Worm (Caenorhabditis elegans) whole organism, midembryonic: ENCODE data around the gene C05D11.1.

Experiments
- T22C8.4 ChIP-seq: fragments of 200-800 bp; sonication (Bioruptor generic); IDR thresholded peaks from 2 replicates; pipeline ENCODE4 v1.3.6; 2022; ENCODE audit warnings: missing genetic modification characterization, missing compliant biosample characterization
- cog-1 ChIP-seq: sonication (generic microtip); optimal IDR thresholded peaks from 2 replicates; lab custom pipeline; 2016; ENCODE audit warnings: missing genetic modification characterization, missing compliant biosample characterization
- flt-1 ChIP-seq: fragments of 200-800 bp; sonication (Bioruptor generic); IDR thresholded peaks from 2 replicates; pipeline ENCODE4 v1.3.6; 2022; ENCODE audit warnings: missing genetic modification characterization, missing compliant biosample characterization
- klf-2 ChIP-seq: fragments of 200-800 bp; sonication (Bioruptor generic); conservative IDR thresholded peaks from 2 replicates; pipeline ENCODE4 v1.3.6; 2022; ENCODE audit warnings: missing genetic modification reagents, missing genetic modification characterization, missing compliant biosample characterization
- med-1 ChIP-seq: sonication (generic microtip); optimal IDR thresholded peaks from 2 replicates; lab custom pipeline; 2017; ENCODE audit warnings: missing genetic modification characterization, mild to moderate bottlenecking, missing compliant biosample characterization, antibody characterized with exemption, missing genetic modification reagents; ENCODE audit not compliant: insufficient read depth
- ref-1 ChIP-seq: fragments of 200-800 bp; sonication (Bioruptor generic); conservative IDR thresholded peaks from 2 replicates; pipeline ENCODE4 v1.3.6; 2022; ENCODE audit warnings: missing genetic modification reagents, missing genetic modification characterization, missing compliant biosample characterization
- tab-1 ChIP-seq: fragments of 200-800 bp; sonication (Bioruptor generic); IDR thresholded peaks from 2 replicates; pipeline ENCODE4 v1.3.6; 2022; ENCODE audit warnings: missing genetic modification characterization, missing compliant biosample characterization
- ztf-23 ChIP-seq: fragments of 200-800 bp; sonication (Bioruptor generic); IDR thresholded peaks from 2 replicates; pipeline ENCODE4 v1.3.6; 2022; ENCODE audit warnings: missing genetic modification reagents, missing genetic modification characterization, missing compliant biosample characterization
- ztf-29 ChIP-seq: fragments of 200-800 bp; sonication (Bioruptor generic); IDR thresholded peaks from 2 replicates; pipeline ENCODE4 v1.3.6; 2022; ENCODE audit warnings: missing genetic modification reagents, missing genetic modification characterization, missing compliant biosample characterization

The C05D11.1 gene

ce11 chrIII:6436308-6436707, at the start of gene C05D11.1:
Gene C05D11.1, plus strand, starts transcription at chrIII:6436608.
- no peak for TF ChIP-seq med-1 (GFP tag; lab: Kevin White, UChicago)
- no peak for TF ChIP-seq flt-1
- no peak for TF ChIP-seq cog-1 (tag; lab: Kevin White, UChicago)
- no peak for TF ChIP-seq ref-1 (GFP tag; lab: Robert Waterston, UW)
- TF ChIP-seq T22C8.4 (GFP tag; lab: Robert Waterston, UW): no peak
- TF ChIP-seq ztf-23 (GFP tag; lab: Robert Waterston, UW): no peak
- TF ChIP-seq tab-1 (GFP tag; lab: Robert Waterston, UW): no peak
- TF ChIP-seq klf-2 (GFP tag; lab: Robert Waterston, UW): no peak
- no peak for TF ChIP-seq ztf-29 (GFP tag; lab: Robert Waterston, UW)

- TF ChIP-seq cog-1 (tag; lab: Kevin White, UChicago): no peak
- no peak for TF ChIP-seq T22C8.4 (GFP tag; lab: Robert Waterston, UW)
- TF ChIP-seq tab-1 (GFP tag; lab: Robert Waterston, UW): no peak
- TF ChIP-seq ref-1 (GFP tag; lab: Robert Waterston, UW): no peak
- no peak for TF ChIP-seq flt-1
- no peak for TF ChIP-seq ztf-23 (GFP tag; lab: Robert Waterston, UW)
- TF ChIP-seq klf-2 (GFP tag; lab: Robert Waterston, UW): no peak
- TF ChIP-seq ztf-29 (GFP tag; lab: Robert Waterston, UW): no peak
- TF ChIP-seq med-1 (GFP tag; lab: Kevin White, UChicago): no peak
These were observed 46.9 kb upstream of the C05D11.1 start, which contains the start of gene C16A3.2 for ce11 chrIII:6389533-6389932. Gene C16A3.2, plus strand, starts transcription at chrIII:6389833.

- no peak for TF ChIP-seq ztf-23 (GFP tag; lab: Robert Waterston, UW)
- TF ChIP-seq ref-1 (GFP tag; lab: Robert Waterston, UW): no peak
- no peak for TF ChIP-seq med-1 (GFP tag; lab: Kevin White, UChicago)
- TF ChIP-seq ztf-29 (GFP tag; lab: Robert Waterston, UW): no peak
- no peak for TF ChIP-seq tab-1 (GFP tag; lab: Robert Waterston, UW)
- TF ChIP-seq cog-1 (tag; lab: Kevin White, UChicago): no peak
- no peak for TF ChIP-seq klf-2 (GFP tag; lab: Robert Waterston, UW)
These were observed 45.8 kb upstream of the C05D11.1 start, which contains the start of gene smrc-1 for ce11 chrIII:6390644-6391043. Gene smrc-1, plus strand, starts transcription at chrIII:6390944.

- TF ChIP-seq T22C8.4 (GFP tag; lab: Robert Waterston, UW): no peak
- no peak for TF ChIP-seq ref-1 (GFP tag; lab: Robert Waterston, UW)
- TF ChIP-seq tab-1 (GFP tag; lab: Robert Waterston, UW): no peak
- TF ChIP-seq flt-1: no peak
- TF ChIP-seq ztf-29 (GFP tag; lab: Robert Waterston, UW): no peak
These were observed 40.6 kb upstream of the C05D11.1 start, which contains the start of gene oatr-1 for ce11 chrIII:6395706-6396232. Gene oatr-1, minus strand, starts transcription at chrIII:6396182.

ce11 chrIII:6396381-6396780, 40.0 kb upstream of the C05D11.1 start:
- TF ChIP-seq med-1 (GFP tag; lab: Kevin White, UChicago): no peak
- TF ChIP-seq ztf-23 (GFP tag; lab: Robert Waterston, UW): no peak
- no peak for TF ChIP-seq ztf-29 (GFP tag; lab: Robert Waterston, UW)
- no peak for TF ChIP-seq cog-1 (tag; lab: Kevin White, UChicago)
- no peak for TF ChIP-seq T22C8.4 (GFP tag; lab: Robert Waterston, UW)
- no peak for TF ChIP-seq klf-2 (GFP tag; lab: Robert Waterston, UW)
- TF ChIP-seq flt-1: no peak
- no peak for TF ChIP-seq tab-1 (GFP tag; lab: Robert Waterston, UW)
- no peak for TF ChIP-seq ref-1 (GFP tag; lab: Robert Waterston, UW)

- TF ChIP-seq cog-1 (tag; lab: Kevin White, UChicago): no peak
- TF ChIP-seq ztf-23 (GFP tag; lab: Robert Waterston, UW): no peak
- TF ChIP-seq ref-1 (GFP tag; lab: Robert Waterston, UW): no peak
- no peak for TF ChIP-seq ztf-29 (GFP tag; lab: Robert Waterston, UW)
- TF ChIP-seq tab-1 (GFP tag; lab: Robert Waterston, UW): no peak
- TF ChIP-seq T22C8.4 (GFP tag; lab: Robert Waterston, UW): no peak
- no peak for TF ChIP-seq med-1 (GFP tag; lab: Kevin White, UChicago)
These were observed 38.3 kb upstream of the C05D11.1 start for ce11 chrIII:6398124-6398523.

ce11 chrIII:6399424-6399823, 37.0 kb upstream of the C05D11.1 start:
- TF ChIP-seq ztf-23 (GFP tag; lab: Robert Waterston, UW) (no peak), flt-1 (no peak), med-1 (GFP tag; lab: Kevin White, UChicago) (no peak), klf-2 (GFP tag; lab: Robert Waterston, UW) (no peak), ztf-29 (GFP tag; lab: Robert Waterston, UW) (no peak), T22C8.4 (GFP tag; lab: Robert Waterston, UW) (no peak), cog-1 (tag; lab: Kevin White, UChicago) (no peak), ref-1 (GFP tag; lab: Robert Waterston, UW) (no peak), tab-1 (GFP tag; lab: Robert Waterston, UW) (no peak)

- TF ChIP-seq T22C8.4 (GFP tag; lab: Robert Waterston, UW): no peak
- TF ChIP-seq med-1 (GFP tag; lab: Kevin White, UChicago): no peak
- TF ChIP-seq tab-1 (GFP tag; lab: Robert Waterston, UW): no peak
- TF ChIP-seq cog-1 (tag; lab: Kevin White, UChicago): no peak
- no peak for TF ChIP-seq ref-1 (GFP tag; lab: Robert Waterston, UW)
- TF ChIP-seq ztf-23 (GFP tag; lab: Robert Waterston, UW): no peak
- TF ChIP-seq klf-2 (GFP tag; lab: Robert Waterston, UW): no peak
- TF ChIP-seq flt-1: no peak
- TF ChIP-seq ztf-29 (GFP tag; lab: Robert Waterston, UW): no peak
These were observed 34.1 kb upstream of the C05D11.1 start for ce11 chrIII:6402346-6402745.

ce11 chrIII:6402810-6403209, 33.6 kb upstream of the C05D11.1 start:
- TF ChIP-seq cog-1 (tag; lab: Kevin White, UChicago) (no peak), flt-1 (no peak), tab-1 (GFP tag; lab: Robert Waterston, UW) (no peak), med-1 (GFP tag; lab: Kevin White, UChicago) (no peak), ztf-29 (GFP tag; lab: Robert Waterston, UW) (no peak), T22C8.4 (GFP tag; lab: Robert Waterston, UW) (no peak)
